Worm (Caenorhabditis elegans): ENCODE data around the gene Y66D12A.16.

ce11 chrIII:11474674-11475306 is 48.6 kb upstream of the Y66D12A.16 start:
- TF ChIP-seq hmbx-1 (tag; optimal IDR thresholded peaks at IDR 0.05): no peak
- TF ChIP-seq flt-1 (GFP tag; IDR thresholded peaks at IDR 0.05): no peak
- no peak for TF ChIP-seq ama-1 (optimal IDR thresholded peaks at IDR 0.05)
- TF ChIP-seq F13C5.2 (tag; optimal IDR thresholded peaks at IDR 0.05): no peak
- peak; percentile 79 for TF ChIP-seq ceh-36 (tag; optimal IDR thresholded peaks at IDR 0.05)
- TF ChIP-seq tbx-37 (GFP tag; conservative IDR thresholded peaks at IDR 0.05): no peak
- no peak for TF ChIP-seq ceh-13 (GFP tag; optimal IDR thresholded peaks at IDR 0.05)
- no peak for TF ChIP-seq tbx-11 (GFP tag; IDR thresholded peaks at IDR 0.05)
